Worm (Caenorhabditis elegans): ENCODE measurements around the gene F38B6.8.

- TF ChIP-seq aly-2 (tag; optimal IDR thresholded peaks at IDR 0.05), result no peak
- no peak for TF ChIP-seq fkh-10 (GFP tag; optimal IDR thresholded peaks at IDR 0.05)
- TF ChIP-seq lin-39 (tag; optimal IDR thresholded peaks at IDR 0.05), result no peak
- no peak for TF ChIP-seq skn-1 (tag; optimal IDR thresholded peaks at IDR 0.05)
- TF ChIP-seq jun-1 (tag; optimal IDR thresholded peaks at IDR 0.05), result no peak
- no peak for TF ChIP-seq zip-4 (GFP tag; optimal IDR thresholded peaks at IDR 0.05)
- TF ChIP-seq nhr-237 (tag; optimal IDR thresholded peaks at IDR 0.05), result no peak
These were observed 26.3 kb downstream of the F38B6.8 start for ce11 chrX:6656251-6656650.
